Worm (Caenorhabditis elegans) whole organism, L1 larva: ENCODE results near the gene mps-2.

ENCODE experiments used
- blmp-1 ChIP-seq: fragments of 150-350 bp; optimal IDR thresholded peaks from 2 replicates; lab custom pipeline; 2014; ENCODE audit warnings: missing biosample characterization, missing genetic modification characterization
- ceh-82 ChIP-seq, 3 experiments: fragments of 150-350 bp in 1 of 3; sonication (generic microtip) in 2 of 3; optimal IDR thresholded peaks; 2 replicates each; lab custom pipeline; 2014 to 2017; ENCODE audit warnings: missing biosample characterization in 3 of 3, missing genetic modification characterization in 3 of 3
- ceh-88 ChIP-seq: fragments of 200-800 bp; sonication (Bioruptor generic); IDR thresholded peaks from 2 replicates; pipeline ENCODE4 v1.3.6; 2022; ENCODE audit warnings: missing genetic modification characterization, missing compliant biosample characterization
- elt-2 ChIP-seq: sonication (generic microtip); optimal IDR thresholded peaks from 2 replicates; lab custom pipeline; 2016; ENCODE audit warnings: missing genetic modification characterization, mild to moderate bottlenecking, inconsistent platforms, missing compliant biosample characterization, missing genetic modification reagents
- fos-1 ChIP-seq: fragments of 150-350 bp; optimal IDR thresholded peaks from 2 replicates; lab custom pipeline; 2014; ENCODE audit warnings: missing biosample characterization, missing genetic modification characterization
- lin-15B ChIP-seq: fragments of 150-350 bp; sonication (generic microtip); optimal IDR thresholded peaks from 3 replicates; lab custom pipeline; 2014; ENCODE audit warnings: missing biosample characterization, missing genetic modification characterization
- lin-39 ChIP-seq: fragments of 150-350 bp; optimal IDR thresholded peaks from 2 replicates; lab custom pipeline; 2014; ENCODE audit warnings: missing biosample characterization, missing genetic modification reagents, missing genetic modification characterization
- nhr-90 ChIP-seq: sonication (generic microtip); optimal IDR thresholded peaks from 2 replicates; lab custom pipeline; 2016; ENCODE audit warnings: mild to moderate bottlenecking, missing genetic modification characterization, missing compliant biosample characterization; ENCODE audit not compliant: poor library complexity
- rnt-1 ChIP-seq: sonication (generic microtip); optimal IDR thresholded peaks from 2 replicates; lab custom pipeline; 2016; ENCODE audit warnings: mild to moderate bottlenecking, missing genetic modification characterization, moderate library complexity, missing compliant biosample characterization
- skn-1 ChIP-seq: fragments of 150-350 bp; optimal IDR thresholded peaks from 2 replicates; lab custom pipeline; 2014; ENCODE audit warnings: missing biosample characterization, missing genetic modification characterization
- snu-23 ChIP-seq: sonication (generic microtip); optimal IDR thresholded peaks from 2 replicates; lab custom pipeline; 2016; ENCODE audit warnings: missing genetic modification characterization, missing compliant biosample characterization
- unc-62 ChIP-seq: fragments of 150-350 bp; optimal IDR thresholded peaks from 2 replicates; lab custom pipeline; 2014; ENCODE audit warnings: missing biosample characterization, missing genetic modification reagents, missing genetic modification characterization
- zag-1 ChIP-seq: fragments of 150-350 bp; optimal IDR thresholded peaks from 2 replicates; lab custom pipeline; 2014; ENCODE audit warnings: missing biosample characterization, missing genetic modification characterization

DNA sequence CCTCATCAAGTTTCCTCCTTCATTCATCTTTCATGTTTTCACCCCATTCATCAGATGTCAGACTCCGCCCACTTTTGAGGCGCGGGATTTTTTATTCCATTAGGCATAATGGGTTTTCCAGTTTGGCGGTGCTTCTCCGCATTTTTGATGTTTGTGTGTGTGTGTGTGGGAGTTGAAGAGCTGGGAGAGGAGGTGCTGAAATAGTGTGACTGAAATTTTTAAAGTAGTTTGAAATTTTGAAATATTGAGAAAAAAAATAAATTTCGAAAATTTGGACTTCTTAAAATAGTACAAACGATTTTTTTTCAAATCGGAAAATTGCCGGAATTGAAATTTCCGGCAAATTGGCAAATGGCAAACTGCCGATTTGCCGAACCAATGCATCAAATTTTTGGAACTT is 48.4 kb downstream of the mps-2 start, which contains the start of gene scc-2:
- TF ChIP-seq skn-1 (tag; lab: Kevin White, UChicago) (no peak), zag-1 (tag; lab: Kevin White, UChicago) (no peak), unc-62 (GFP tag; lab: Kevin White, UChicago) (no peak), elt-2 (no peak), rnt-1 (tag; lab: Kevin White, UChicago) (no peak), snu-23 (no peak), blmp-1 (no peak), lin-39 (tag; lab: Kevin White, UChicago) (no peak), ceh-88 (GFP tag; lab: Robert Waterston, UW) (no peak), nhr-90 (tag; lab: Kevin White, UChicago) (no peak), ceh-82 (tag; optimal IDR thresholded peaks at IDR 0.05; lab: Kevin White, UChicago) (no peak), lin-15B (tag; lab: Kevin White, UChicago) (no peak), fos-1 (tag; lab: Kevin White, UChicago) (no peak)
